Worm (Caenorhabditis elegans) whole organism, mixed stage, embryonic: ENCODE measurements around the gene nhr-60.
"Not testable (repeated sequence)": the region's sequence is repeated elsewhere in the genome, so short reads cannot be mapped to it uniquely, and the experiment has no call there.

Source experiments
- M03D4.4 ChIP-seq: sonication (generic microtip); optimal IDR thresholded peaks from 2 replicates; lab custom pipeline; 2017; ENCODE audit warnings: mild to moderate bottlenecking, missing genetic modification characterization, missing compliant biosample characterization
- bed-3 ChIP-seq: fragments of 200-800 bp; sonication (Bioruptor generic); optimal IDR thresholded peaks from 3 replicates; lab custom pipeline; 2018; ENCODE audit warnings: mild to moderate bottlenecking, missing genetic modification characterization, moderate library complexity, missing compliant biosample characterization
- ceh-39 ChIP-seq: fragments of 150-350 bp; optimal IDR thresholded peaks from 2 replicates; lab custom pipeline; 2014; ENCODE audit warnings: missing biosample characterization, missing genetic modification characterization
- ceh-43 ChIP-seq: fragments of 200-800 bp; sonication (Bioruptor generic); optimal IDR thresholded peaks from 2 replicates; lab custom pipeline; 2018; ENCODE audit warnings: mild to moderate bottlenecking, missing genetic modification characterization, moderate library complexity, missing compliant biosample characterization
- ceh-83 ChIP-seq: fragments of 200-800 bp; sonication (Bioruptor generic); optimal IDR thresholded peaks from 2 replicates; lab custom pipeline; 2018; ENCODE audit warnings: mild to moderate bottlenecking, missing genetic modification characterization, missing compliant biosample characterization
- ces-1 ChIP-seq: fragments of 150-350 bp; optimal IDR thresholded peaks from 2 replicates; lab custom pipeline; 2014; ENCODE audit warnings: missing biosample characterization, missing genetic modification reagents, missing genetic modification characterization
- cnd-1 ChIP-seq: fragments of 200-800 bp; sonication (Bioruptor generic); optimal IDR thresholded peaks from 2 replicates; lab custom pipeline; 2018; ENCODE audit warnings: mild to moderate bottlenecking, missing genetic modification characterization, missing compliant biosample characterization
- drap-1 ChIP-seq: fragments of 200-800 bp; sonication (Bioruptor generic); optimal IDR thresholded peaks from 3 replicates; lab custom pipeline; 2018; ENCODE audit warnings: mild to moderate bottlenecking, missing genetic modification characterization, missing compliant biosample characterization
- elt-1 ChIP-seq: sonication (generic microtip); optimal IDR thresholded peaks from 2 replicates; lab custom pipeline; 2017; ENCODE audit warnings: missing genetic modification characterization, mild to moderate bottlenecking, missing compliant biosample characterization, antibody characterized with exemption, moderate library complexity, borderline replicate concordance; ENCODE audit not compliant: insufficient read depth
- elt-3 ChIP-seq: fragments of 150-350 bp; optimal IDR thresholded peaks from 2 replicates; lab custom pipeline; 2014; ENCODE audit warnings: missing biosample characterization, missing genetic modification characterization
- flh-1 ChIP-seq: fragments of 200-800 bp; sonication (Bioruptor generic); optimal IDR thresholded peaks from 2 replicates; lab custom pipeline; 2018; ENCODE audit warnings: mild to moderate bottlenecking, missing genetic modification characterization, moderate library complexity, missing compliant biosample characterization
- ham-2 ChIP-seq: fragments of 200-800 bp; sonication (Bioruptor generic); optimal IDR thresholded peaks from 2 replicates; lab custom pipeline; 2018; ENCODE audit warnings: mild to moderate bottlenecking, missing genetic modification characterization, missing compliant biosample characterization
- hlh-1 ChIP-seq: fragments of 150-350 bp; optimal IDR thresholded peaks from 2 replicates; lab custom pipeline; 2014; ENCODE audit warnings: missing biosample characterization, missing genetic modification reagents, missing genetic modification characterization
- lin-13 ChIP-seq: fragments of 150-350 bp; optimal IDR thresholded peaks from 2 replicates; lab custom pipeline; 2014; ENCODE audit warnings: missing biosample characterization, missing genetic modification characterization
- lin-32 ChIP-seq: fragments of 200-800 bp; sonication (Bioruptor generic); optimal IDR thresholded peaks from 2 replicates; lab custom pipeline; 2018; ENCODE audit warnings: mild to moderate bottlenecking, missing genetic modification characterization, missing compliant biosample characterization
- mab-5 ChIP-seq: fragments of 150-350 bp; optimal IDR thresholded peaks from 2 replicates; lab custom pipeline; 2014; ENCODE audit warnings: missing biosample characterization, missing genetic modification characterization
- mep-1 ChIP-seq: fragments of 150-350 bp; optimal IDR thresholded peaks from 2 replicates; lab custom pipeline; 2017; ENCODE audit warnings: missing biosample characterization, missing genetic modification reagents, missing genetic modification characterization, inconsistent platforms
- mls-2 ChIP-seq: sonication (generic microtip); optimal IDR thresholded peaks from 2 replicates; lab custom pipeline; 2016; ENCODE audit warnings: mild to moderate bottlenecking, missing genetic modification characterization, moderate library complexity, missing compliant biosample characterization
- nhr-12 ChIP-seq: fragments of 150-350 bp; optimal IDR thresholded peaks from 2 replicates; lab custom pipeline; 2014; ENCODE audit warnings: missing biosample characterization, missing genetic modification characterization
- nhr-2 ChIP-seq: fragments of 150-350 bp; optimal IDR thresholded peaks from 2 replicates; lab custom pipeline; 2014; ENCODE audit warnings: missing biosample characterization, missing genetic modification characterization
- nhr-237 ChIP-seq: fragments of 150-350 bp; optimal IDR thresholded peaks from 2 replicates; lab custom pipeline; 2014; ENCODE audit warnings: missing biosample characterization, missing genetic modification characterization
- nhr-28 ChIP-seq: fragments of 150-350 bp; optimal IDR thresholded peaks from 2 replicates; lab custom pipeline; 2014; ENCODE audit warnings: missing biosample characterization, missing genetic modification characterization
- nhr-76 ChIP-seq: sonication (generic microtip); optimal IDR thresholded peaks from 2 replicates; lab custom pipeline; 2017; ENCODE audit warnings: missing biosample characterization, missing genetic modification characterization
- pha-4 ChIP-seq: fragments of 150-350 bp; optimal IDR thresholded peaks from 2 replicates; lab custom pipeline; 2018; ENCODE audit warnings: missing biosample characterization, missing genetic modification reagents, missing genetic modification characterization
- sem-2 ChIP-seq: fragments of 200-800 bp; sonication (Bioruptor generic); optimal IDR thresholded peaks from 2 replicates; lab custom pipeline; 2018; ENCODE audit warnings: mild to moderate bottlenecking, missing genetic modification characterization, missing compliant biosample characterization
- snpc-4 ChIP-seq: fragments of 150-350 bp; optimal IDR thresholded peaks from 2 replicates; lab custom pipeline; 2014; ENCODE audit warnings: missing biosample characterization, missing genetic modification characterization
- sptf-1 ChIP-seq: sonication (generic microtip); optimal IDR thresholded peaks from 2 replicates; lab custom pipeline; 2017; ENCODE audit warnings: mild to moderate bottlenecking, missing genetic modification characterization, moderate library complexity, missing compliant biosample characterization
- tbx-8 ChIP-seq: fragments of 200-800 bp; sonication (Bioruptor generic); optimal IDR thresholded peaks from 2 replicates; lab custom pipeline; 2018; ENCODE audit warnings: mild to moderate bottlenecking, missing genetic modification characterization, moderate library complexity, missing compliant biosample characterization
- unc-120 ChIP-seq: sonication (generic microtip); optimal IDR thresholded peaks from 2 replicates; lab custom pipeline; 2017; ENCODE audit warnings: missing genetic modification characterization, missing compliant biosample characterization; ENCODE audit not compliant: poor library complexity, severe bottlenecking
- unc-39 ChIP-seq: fragments of 150-350 bp; optimal IDR thresholded peaks from 2 replicates; lab custom pipeline; 2014; ENCODE audit warnings: missing biosample characterization, missing genetic modification characterization
- unc-62 ChIP-seq: fragments of 150-350 bp; optimal IDR thresholded peaks from 2 replicates; lab custom pipeline; 2014; ENCODE audit warnings: missing biosample characterization, missing genetic modification reagents, missing genetic modification characterization
- ztf-11 ChIP-seq: fragments of 150-350 bp; optimal IDR thresholded peaks from 2 replicates; lab custom pipeline; 2014; ENCODE audit warnings: missing biosample characterization, missing genetic modification characterization

Gene nhr-60

ce11 chrV:15809543-15809942 lies 36.5 kb upstream of the nhr-60 start, which contains the start of gene srsx-36:
TSS of gene srsx-36 (minus strand) at chrV:15809643.
- TF ChIP-seq unc-62 (no peak), sem-2 (GFP tag; lab: Kevin White, UChicago) (no peak), sptf-1 (tag; lab: Kevin White, UChicago) (no peak), lin-13 (no peak), ceh-43 (GFP tag; lab: Kevin White, UChicago) (no peak), M03D4.4 (tag; lab: Kevin White, UChicago) (no peak), pha-4 (tag; lab: Kevin White, UChicago) (no peak), ces-1 (no peak), nhr-2 (tag; lab: Kevin White, UChicago) (no peak), unc-120 (tag; lab: Kevin White, UChicago) (no peak), lin-32 (no peak), ztf-11 (no peak), cnd-1 (no peak), nhr-237 (tag; lab: Kevin White, UChicago) (no peak)

ce11 chrV:15807420-15807819 lies 34.4 kb upstream of the nhr-60 start, which contains the start of gene srsx-38:
TSS of gene srsx-38 (minus strand) at chrV:15807520.
- not testable (repeated sequence) for TF ChIP-seq lin-32; nhr-76 (tag; lab: Kevin White, UChicago); snpc-4 (tag; lab: Kevin White, UChicago)

- TF ChIP-seq drap-1, tbx-8, ceh-83 (GFP tag; lab: Kevin White, UChicago): not testable (repeated sequence)
Observed at ce11 chrV:15803748-15804147, 30.7 kb upstream of the nhr-60 start, which contains the start of gene T26E4.18. TSS of gene T26E4.18 (minus strand) at chrV:15803848.

ce11 chrV:15803079-15803478 lies 30.0 kb upstream of the nhr-60 start, which contains the start of gene srd-27:
TSS of gene srd-27 (plus strand) at chrV:15803379.
- TF ChIP-seq ceh-83 (GFP tag; lab: Kevin White, UChicago); mep-1 (tag; lab: Kevin White, UChicago); nhr-237 (tag; lab: Kevin White, UChicago): not testable (repeated sequence)

ce11 chrV:15802623-15803022 lies 29.6 kb upstream of the nhr-60 start, which contains the start of gene T26E4.9:
TSS of gene T26E4.9 (minus strand) at chrV:15802723.
- not testable (repeated sequence) for TF ChIP-seq mab-5 (tag; lab: Kevin White, UChicago); lin-13; elt-1

- no peak for TF ChIP-seq nhr-237 (tag; lab: Kevin White, UChicago)
- TF ChIP-seq nhr-2 (tag; lab: Kevin White, UChicago) = no peak
- TF ChIP-seq pha-4 (tag; lab: Kevin White, UChicago) = no peak
- no peak for TF ChIP-seq unc-120 (tag; lab: Kevin White, UChicago)
- no peak for TF ChIP-seq tbx-8 (GFP tag; lab: Kevin White, UChicago)
- TF ChIP-seq flh-1 (GFP tag; lab: Kevin White, UChicago) = no peak
- no peak for TF ChIP-seq lin-13
- no peak for TF ChIP-seq cnd-1
- TF ChIP-seq elt-1 = no peak
- TF ChIP-seq ceh-83 (GFP tag; lab: Kevin White, UChicago) = no peak
- TF ChIP-seq ham-2 = no peak
- no peak for TF ChIP-seq snpc-4 (tag; lab: Kevin White, UChicago)
- no peak for TF ChIP-seq nhr-12 (tag; lab: Kevin White, UChicago)
- no peak for TF ChIP-seq sem-2 (GFP tag; lab: Kevin White, UChicago)
- TF ChIP-seq ceh-39 (tag; lab: Kevin White, UChicago) = no peak
- no peak for TF ChIP-seq hlh-1
- TF ChIP-seq ces-1 = no peak
Observed at ce11 chrV:15798108-15798507, 25.1 kb upstream of the nhr-60 start, which contains the start of gene T26E4.10. TSS of gene T26E4.10 (minus strand) at chrV:15798208.

- no peak for TF ChIP-seq elt-3 (tag; lab: Kevin White, UChicago)
- no peak for TF ChIP-seq ceh-83 (GFP tag; lab: Kevin White, UChicago)
- TF ChIP-seq nhr-237 (tag; lab: Kevin White, UChicago) = no peak
- no peak for TF ChIP-seq unc-39 (tag; lab: Kevin White, UChicago)
- no peak for TF ChIP-seq snpc-4 (tag; lab: Kevin White, UChicago)
- no peak for TF ChIP-seq cnd-1
- TF ChIP-seq sptf-1 (tag; lab: Kevin White, UChicago) = no peak
- no peak for TF ChIP-seq mls-2 (tag; lab: Kevin White, UChicago)
- no peak for TF ChIP-seq M03D4.4 (tag; lab: Kevin White, UChicago)
- TF ChIP-seq ztf-11 = no peak
- TF ChIP-seq flh-1 (GFP tag; lab: Kevin White, UChicago) = no peak
- TF ChIP-seq nhr-76 (tag; lab: Kevin White, UChicago) = no peak
- TF ChIP-seq bed-3 (GFP tag; lab: Kevin White, UChicago) = no peak
- no peak for TF ChIP-seq ham-2
- no peak for TF ChIP-seq hlh-1
- no peak for TF ChIP-seq unc-120 (tag; lab: Kevin White, UChicago)
- no peak for TF ChIP-seq nhr-28 (tag; lab: Kevin White, UChicago)
- TF ChIP-seq drap-1 (GFP tag; lab: Kevin White, UChicago) = no peak
- TF ChIP-seq lin-13 = no peak
Observed at ce11 chrV:15796087-15796486, 23.0 kb upstream of the nhr-60 start, which contains the start of gene nhr-223. TSS of gene nhr-223 (plus strand) at chrV:15796387.
